Worm (Caenorhabditis elegans) whole organism, young adult: Measurements from ENCODE around the gene gly-7.

Source experiments
- B0035.1 ChIP-seq: sonication (generic microtip); optimal IDR thresholded peaks from 2 replicates; lab custom pipeline; 2016; ENCODE audit warnings: missing genetic modification characterization, mild to moderate bottlenecking, missing compliant biosample characterization, missing genotype, missing genetic modification reagents
- D2030.7 ChIP-seq: fragments of 200-800 bp; sonication (Bioruptor generic); IDR thresholded peaks from 2 replicates; pipeline ENCODE4 v1.3.6; 2022; ENCODE audit warnings: missing genetic modification reagents, missing genetic modification characterization, missing compliant biosample characterization
- F10E7.11 ChIP-seq: sonication (generic microtip); optimal IDR thresholded peaks from 2 replicates; lab custom pipeline; 2017; ENCODE audit warnings: mild to moderate bottlenecking, missing genetic modification characterization, moderate library complexity, missing compliant biosample characterization
- F33H1.4 ChIP-seq: fragments of 200-800 bp; sonication (Bioruptor generic); IDR thresholded peaks from 2 replicates; pipeline ENCODE4 v1.3.6; 2022; ENCODE audit warnings: missing genetic modification reagents, missing genetic modification characterization, missing compliant biosample characterization
- F39B2.1 ChIP-seq: fragments of 200-800 bp; sonication (Bioruptor generic); IDR thresholded peaks from 2 replicates; pipeline ENCODE4 v1.3.6; 2022; ENCODE audit warnings: missing genetic modification reagents, missing genetic modification characterization, missing compliant biosample characterization
- F52B5.7 ChIP-seq: sonication (generic microtip); optimal IDR thresholded peaks from 2 replicates; lab custom pipeline; 2016; ENCODE audit warnings: mild to moderate bottlenecking, missing genetic modification characterization, missing compliant biosample characterization
- T07F8.4 ChIP-seq: sonication (generic microtip); optimal IDR thresholded peaks from 2 replicates; lab custom pipeline; 2016; ENCODE audit warnings: mild to moderate bottlenecking, missing genetic modification characterization, moderate library complexity, missing compliant biosample characterization
- T26A5.8 ChIP-seq: sonication (generic microtip); optimal IDR thresholded peaks from 2 replicates; lab custom pipeline; 2016; ENCODE audit warnings: missing genetic modification characterization, missing compliant biosample characterization
- Y53F4B.3 ChIP-seq: fragments of 200-800 bp; sonication (Bioruptor generic); IDR thresholded peaks from 2 replicates; pipeline ENCODE4 v1.3.6; 2022; ENCODE audit warnings: missing genetic modification reagents, missing genetic modification characterization, missing compliant biosample characterization
- Y56A3A.18 ChIP-seq: fragments of 200-800 bp; sonication (Bioruptor generic); IDR thresholded peaks from 2 replicates; pipeline ENCODE4 v1.3.6; 2022; ENCODE audit warnings: missing genetic modification reagents, missing genetic modification characterization, missing compliant biosample characterization
- Y67H2A.10 ChIP-seq: fragments of 200-800 bp; sonication (Bioruptor generic); conservative IDR thresholded peaks from 2 replicates; pipeline ENCODE4 v1.3.6; 2022; ENCODE audit warnings: missing genetic modification reagents, missing genetic modification characterization, missing compliant biosample characterization
- ZK185.1 ChIP-seq: sonication (generic microtip); optimal IDR thresholded peaks from 2 replicates; lab custom pipeline; 2016; ENCODE audit warnings: mild to moderate bottlenecking, missing genetic modification characterization, missing compliant biosample characterization; ENCODE audit not compliant: poor library complexity, severe bottlenecking
- aptf-2 ChIP-seq: fragments of 200-800 bp; sonication (Bioruptor generic); conservative IDR thresholded peaks from 2 replicates; pipeline ENCODE4 v1.3.6; 2022; ENCODE audit warnings: missing genetic modification reagents, missing genetic modification characterization, missing compliant biosample characterization
- athp-1 ChIP-seq: sonication (generic microtip); optimal IDR thresholded peaks from 2 replicates; lab custom pipeline; 2017; ENCODE audit warnings: mild to moderate bottlenecking, missing genetic modification characterization, missing compliant biosample characterization
- attf-6 ChIP-seq: fragments of 200-800 bp; sonication (Bioruptor generic); IDR thresholded peaks from 2 replicates; pipeline ENCODE4 v1.3.6; 2022; ENCODE audit warnings: missing genetic modification reagents, missing genetic modification characterization, missing compliant biosample characterization
- bed-2 ChIP-seq: fragments of 200-800 bp; sonication (Bioruptor generic); IDR thresholded peaks from 2 replicates; pipeline ENCODE4 v1.3.6; 2022; ENCODE audit warnings: missing genetic modification reagents, missing genetic modification characterization, missing compliant biosample characterization
- ceh-27 ChIP-seq: fragments of 200-800 bp; sonication (Bioruptor generic); optimal IDR thresholded peaks from 2 replicates; lab custom pipeline; 2018; ENCODE audit warnings: mild to moderate bottlenecking, missing genetic modification characterization, moderate library complexity, missing compliant biosample characterization
- egrh-3 ChIP-seq: fragments of 200-800 bp; sonication (Bioruptor generic); IDR thresholded peaks from 2 replicates; pipeline ENCODE4 v1.3.6; 2022; ENCODE audit warnings: missing genetic modification reagents, missing genetic modification characterization, missing compliant biosample characterization
- gei-17 ChIP-seq: fragments of 200-800 bp; sonication (Bioruptor generic); optimal IDR thresholded peaks from 2 replicates; lab custom pipeline; 2018; ENCODE audit warnings: mild to moderate bottlenecking, missing genetic modification characterization, missing compliant biosample characterization
- lag-1 ChIP-seq: fragments of 200-800 bp; sonication (Bioruptor generic); IDR thresholded peaks from 2 replicates; pipeline ENCODE4 v1.3.6; 2022; ENCODE audit warnings: missing genetic modification reagents, missing genetic modification characterization, missing compliant biosample characterization
- lin-26 ChIP-seq: fragments of 200-800 bp; sonication (Bioruptor generic); IDR thresholded peaks from 2 replicates; pipeline ENCODE4 v1.3.6; 2022; ENCODE audit warnings: missing genetic modification reagents, missing genetic modification characterization, missing compliant biosample characterization
- lir-1 ChIP-seq: fragments of 200-800 bp; sonication (Bioruptor generic); conservative IDR thresholded peaks from 2 replicates; pipeline ENCODE4 v1.3.6; 2022; ENCODE audit warnings: missing genetic modification reagents, missing genetic modification characterization, missing compliant biosample characterization
- madf-6 ChIP-seq: fragments of 200-800 bp; sonication (Bioruptor generic); IDR thresholded peaks from 2 replicates; pipeline ENCODE4 v1.3.6; 2022; ENCODE audit warnings: missing genetic modification reagents, missing genetic modification characterization, missing compliant biosample characterization
- mcd-1 ChIP-seq: fragments of 200-800 bp; sonication (Bioruptor generic); IDR thresholded peaks from 2 replicates; pipeline ENCODE4 v1.3.6; 2022; ENCODE audit warnings: missing genetic modification reagents, missing genetic modification characterization, missing compliant biosample characterization
- nhr-120 ChIP-seq: fragments of 200-800 bp; sonication (Bioruptor generic); IDR thresholded peaks from 2 replicates; pipeline ENCODE4 v1.3.6; 2022; ENCODE audit warnings: missing genetic modification characterization, missing compliant biosample characterization
- nhr-27 ChIP-seq: fragments of 200-800 bp; sonication (Bioruptor generic); optimal IDR thresholded peaks from 2 replicates; lab custom pipeline; 2018; ENCODE audit warnings: mild to moderate bottlenecking, missing genetic modification characterization, moderate library complexity, missing compliant biosample characterization
- nhr-90 ChIP-seq: sonication (generic microtip); optimal IDR thresholded peaks from 2 replicates; lab custom pipeline; 2016; ENCODE audit warnings: missing genotype, mild to moderate bottlenecking, missing genetic modification characterization, missing compliant biosample characterization
- pbrm-1 ChIP-seq: fragments of 200-800 bp; sonication (Bioruptor generic); IDR thresholded peaks from 2 replicates; pipeline ENCODE4 v1.3.6; 2022; ENCODE audit warnings: missing genetic modification reagents, missing genetic modification characterization, missing compliant biosample characterization
- sea-2 ChIP-seq: fragments of 200-800 bp; sonication (Bioruptor generic); IDR thresholded peaks from 2 replicates; pipeline ENCODE4 v1.3.6; 2022; ENCODE audit warnings: missing genetic modification characterization, missing compliant biosample characterization
- unc-130 ChIP-seq: sonication (generic microtip); optimal IDR thresholded peaks from 2 replicates; lab custom pipeline; 2016; ENCODE audit warnings: missing genetic modification reagents, missing genetic modification characterization, missing compliant biosample characterization
- xnd-1 ChIP-seq: sonication (generic microtip); optimal IDR thresholded peaks from 2 replicates; lab custom pipeline; 2016; ENCODE audit warnings: missing genotype, missing genetic modification reagents, missing genetic modification characterization, missing compliant biosample characterization

The gly-7 gene

ce11 chrV:1868596-1869263 lies 47.6 kb upstream of the gly-7 start, which contains the start of gene knl-3 (continued):
- no peak for TF ChIP-seq sea-2 (GFP tag; lab: Robert Waterston, UW)
- TF ChIP-seq nhr-90 = no peak
- TF ChIP-seq aptf-2 (GFP tag; lab: Robert Waterston, UW) = no peak
- no peak for TF ChIP-seq F52B5.7 (tag; lab: Kevin White, UChicago)
- no peak for TF ChIP-seq T26A5.8 (tag; lab: Kevin White, UChicago)
- TF ChIP-seq F39B2.1 (GFP tag; lab: Robert Waterston, UW) = 0 out of 2 replicates have a peak, but pooled peaks have one; percentile 47
- peak; percentile 78 for TF ChIP-seq ceh-27 (GFP tag; lab: Kevin White, UChicago)
- peak; percentile 34 for TF ChIP-seq B0035.1 (tag; lab: Kevin White, UChicago)

ce11 chrV:1868025-1868424 lies 46.9 kb upstream of the gly-7 start:
- TF ChIP-seq lir-1 (GFP tag; lab: Robert Waterston, UW) (no peak), attf-6 (GFP tag; lab: Robert Waterston, UW) (no peak), nhr-120 (no peak), F10E7.11 (tag; lab: Kevin White, UChicago) (no peak), Y56A3A.18 (GFP tag; lab: Robert Waterston, UW) (no peak), Y53F4B.3 (GFP tag; lab: Robert Waterston, UW) (no peak), T07F8.4 (tag; lab: Kevin White, UChicago) (no peak)

- TF ChIP-seq unc-130 (GFP tag; lab: Kevin White, UChicago) (no peak), madf-6 (GFP tag; lab: Robert Waterston, UW) (no peak), pbrm-1 (GFP tag; lab: Robert Waterston, UW) (no peak), bed-2 (GFP tag; lab: Robert Waterston, UW) (no peak), D2030.7 (GFP tag; lab: Robert Waterston, UW) (no peak), lin-26 (GFP tag; lab: Robert Waterston, UW) (no peak), nhr-27 (tag; lab: Kevin White, UChicago) (no peak), F33H1.4 (GFP tag; lab: Robert Waterston, UW) (no peak), lag-1 (GFP tag; lab: Robert Waterston, UW) (no peak), xnd-1 (tag; lab: Kevin White, UChicago) (no peak), ceh-27 (GFP tag; lab: Kevin White, UChicago) (no peak), ZK185.1 (tag; lab: Kevin White, UChicago) (no peak)
Observed at ce11 chrV:1864997-1865396, 43.9 kb upstream of the gly-7 start.

- TF ChIP-seq athp-1 (tag; lab: Kevin White, UChicago) = peak; percentile 6
- no peak for TF ChIP-seq mcd-1
Observed at ce11 chrV:1862954-1863353, 41.8 kb upstream of the gly-7 start.

- TF ChIP-seq Y67H2A.10 (GFP tag; lab: Robert Waterston, UW) = no peak
- no peak for TF ChIP-seq egrh-3 (GFP tag; lab: Robert Waterston, UW)
- TF ChIP-seq gei-17 (GFP tag; lab: Kevin White, UChicago) = no peak
Observed at ce11 chrV:1857840-1858239, 36.7 kb upstream of the gly-7 start.
